Worm (Caenorhabditis elegans) whole organism, L3 larva: ENCODE results near the gene fbxa-29.
A peak's percentile ranks its signal among the peaks of the same experiment; 100 is the strongest.

Experiments
- aly-2 ChIP-seq: fragments of 150-350 bp; optimal IDR thresholded peaks from 2 replicates; lab custom pipeline; 2014; ENCODE audit warnings: missing biosample characterization, missing genetic modification characterization
- ama-1 ChIP-seq: fragments of 150-350 bp; optimal IDR thresholded peaks from 2 replicates; lab custom pipeline; 2018
- elt-3 ChIP-seq, 3 experiments: fragments of 150-350 bp in 1 of 3; sonication (generic microtip) in 2 of 3; optimal IDR thresholded peaks; 2 replicates in 2 of 3; 4 replicates in 1 of 3; lab custom pipeline; 2014 to 2017; ENCODE audit warnings: missing biosample characterization in 3 of 3, missing genetic modification characterization in 3 of 3
- fos-1 ChIP-seq: fragments of 150-350 bp; optimal IDR thresholded peaks from 2 replicates; lab custom pipeline; 2014; ENCODE audit warnings: missing biosample characterization, missing genetic modification characterization
- nfya-1 ChIP-seq: sonication (generic microtip); optimal IDR thresholded peaks from 2 replicates; lab custom pipeline; 2017; ENCODE audit warnings: missing genetic modification characterization, mild to moderate bottlenecking, missing compliant biosample characterization, antibody characterized with exemption, moderate library complexity; ENCODE audit not compliant: insufficient read depth
- nhr-25 ChIP-seq: sonication (generic microtip); optimal IDR thresholded peaks from 2 replicates; lab custom pipeline; 2017; ENCODE audit warnings: missing biosample characterization, missing genetic modification characterization
- nhr-28 ChIP-seq: fragments of 150-350 bp; optimal IDR thresholded peaks from 2 replicates; lab custom pipeline; 2014; ENCODE audit warnings: missing biosample characterization, missing genetic modification characterization
- pqm-1 ChIP-seq: fragments of 150-350 bp; optimal IDR thresholded peaks from 2 replicates; lab custom pipeline; 2017; ENCODE audit warnings: missing biosample characterization, missing genetic modification characterization, inconsistent platforms
- tbx-2 ChIP-seq: sonication (generic microtip); optimal IDR thresholded peaks from 2 replicates; lab custom pipeline; 2016; ENCODE audit warnings: mild to moderate bottlenecking, missing genetic modification characterization, missing compliant biosample characterization
- ztf-11 ChIP-seq: fragments of 150-350 bp; optimal IDR thresholded peaks from 2 replicates; lab custom pipeline; 2014; ENCODE audit warnings: missing biosample characterization, missing genetic modification characterization

DNA sequence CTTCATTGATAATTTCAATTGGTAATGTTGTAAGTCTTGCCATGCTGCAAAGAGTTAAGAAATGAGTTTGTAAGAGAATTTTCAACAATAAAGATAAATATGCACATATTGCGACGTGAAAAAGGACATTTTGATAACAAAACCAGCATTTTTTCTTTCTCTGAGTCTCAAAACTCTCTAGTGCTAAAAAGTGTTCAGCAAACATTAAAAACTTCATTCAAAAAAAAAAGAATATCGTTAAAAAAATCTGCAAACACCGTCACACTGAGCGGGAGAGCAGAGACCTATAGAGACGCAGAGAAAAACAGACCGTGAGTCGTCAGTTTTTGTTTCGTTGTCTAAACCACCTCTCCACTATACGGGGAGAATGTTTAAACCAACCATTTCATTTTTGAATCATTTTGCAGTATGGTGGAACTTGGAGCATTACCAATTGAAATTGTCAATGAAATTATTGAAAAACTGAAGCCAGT, 24.4 kb downstream of the fbxa-29 start, which contains the start of the genes fbxa-76 and fbxa-77:
- TF ChIP-seq ama-1 (lab: Kevin White, UChicago) = no peak
- TF ChIP-seq tbx-2 (tag; lab: Kevin White, UChicago) = no peak
- TF ChIP-seq elt-3 (tag; optimal IDR thresholded peaks at IDR 0.05; lab: Kevin White, UChicago) = no peak
- no peak for TF ChIP-seq fos-1
- peak; percentile 54 for TF ChIP-seq pqm-1 (tag; lab: Kevin White, UChicago)
- TF ChIP-seq nhr-25 (tag; lab: Kevin White, UChicago) = no peak
- TF ChIP-seq nhr-28 (tag; lab: Kevin White, UChicago) = no peak
- peak; percentile 48 for TF ChIP-seq nfya-1 (tag; lab: Kevin White, UChicago)
- TF ChIP-seq ztf-11 (tag; lab: Kevin White, UChicago) = no peak
- TF ChIP-seq aly-2 (tag; lab: Kevin White, UChicago) = no peak
